Worm (Caenorhabditis elegans) whole organism, L2 larva: ENCODE results near the gene C54F6.15.

Experiments
- C34F6.9 ChIP-seq: fragments of 150-350 bp; optimal IDR thresholded peaks from 2 replicates; lab custom pipeline; 2014; ENCODE audit warnings: missing biosample characterization, missing genetic modification characterization
- R02D3.7 ChIP-seq: fragments of 150-350 bp; optimal IDR thresholded peaks from 2 replicates; lab custom pipeline; 2014; ENCODE audit warnings: missing biosample characterization, missing genetic modification characterization
- Y55F3AM.14 ChIP-seq: fragments of 200-800 bp; sonication (Bioruptor generic); optimal IDR thresholded peaks from 2 replicates; lab custom pipeline; 2018; ENCODE audit warnings: mild to moderate bottlenecking, missing genetic modification characterization, missing compliant biosample characterization
- ZK546.5 ChIP-seq: sonication (generic microtip); optimal IDR thresholded peaks from 2 replicates; lab custom pipeline; 2017; ENCODE audit warnings: missing biosample characterization, missing genetic modification characterization
- alr-1 ChIP-seq: fragments of 150-350 bp; optimal IDR thresholded peaks from 2 replicates; lab custom pipeline; 2014; ENCODE audit warnings: missing biosample characterization, missing genetic modification characterization
- ama-1 ChIP-seq: fragments of 150-350 bp; optimal IDR thresholded peaks from 2 replicates; lab custom pipeline; 2018; ENCODE audit warnings: inconsistent platforms
- blmp-1 ChIP-seq: sonication (generic microtip); optimal IDR thresholded peaks from 2 replicates; lab custom pipeline; 2017; ENCODE audit warnings: missing genetic modification characterization, mild to moderate bottlenecking, missing compliant biosample characterization, antibody characterized with exemption, moderate library complexity; ENCODE audit not compliant: insufficient read depth
- ceh-16 ChIP-seq: fragments of 150-350 bp; optimal IDR thresholded peaks from 2 replicates; lab custom pipeline; 2014; ENCODE audit warnings: missing biosample characterization, missing genetic modification characterization
- ceh-82 ChIP-seq: fragments of 150-350 bp; optimal IDR thresholded peaks from 2 replicates; lab custom pipeline; 2014; ENCODE audit warnings: missing biosample characterization, missing genetic modification characterization
- crh-2 ChIP-seq: sonication (generic microtip); optimal IDR thresholded peaks from 2 replicates; lab custom pipeline; 2017; ENCODE audit warnings: missing biosample characterization, missing genetic modification characterization
- dmd-4 ChIP-seq: sonication (generic microtip); optimal IDR thresholded peaks from 2 replicates; lab custom pipeline; 2017; ENCODE audit warnings: missing biosample characterization, missing genetic modification characterization
- egl-27 ChIP-seq: sonication (generic microtip); optimal IDR thresholded peaks from 3 replicates; lab custom pipeline; 2017; ENCODE audit warnings: missing biosample characterization, missing genetic modification reagents, missing genetic modification characterization
- elt-3 ChIP-seq: sonication (generic microtip); optimal IDR thresholded peaks from 2 replicates; lab custom pipeline; 2017; ENCODE audit warnings: missing biosample characterization, missing genetic modification characterization
- lin-11 ChIP-seq: fragments of 150-350 bp; sonication (generic microtip); optimal IDR thresholded peaks from 2 replicates; lab custom pipeline; 2014; ENCODE audit warnings: missing biosample characterization, missing genetic modification characterization, inconsistent platforms, mixed read lengths
- lin-13 ChIP-seq: fragments of 150-350 bp; optimal IDR thresholded peaks from 2 replicates; lab custom pipeline; 2014; ENCODE audit warnings: missing biosample characterization, missing genetic modification reagents, missing genetic modification characterization
- lin-39 ChIP-seq: fragments of 150-350 bp; optimal IDR thresholded peaks from 2 replicates; lab custom pipeline; 2014; ENCODE audit warnings: missing biosample characterization, missing genetic modification reagents, missing genetic modification characterization
- lsy-2 ChIP-seq, 2 experiments: fragments of 150-350 bp in 1 of 2; sonication (generic microtip) in 1 of 2; optimal IDR thresholded peaks; 2 replicates each; lab custom pipeline; 2014 to 2017; ENCODE audit warnings: missing biosample characterization in 2 of 2, missing genetic modification characterization in 2 of 2
- mab-5 ChIP-seq: fragments of 150-350 bp; optimal IDR thresholded peaks from 2 replicates; lab custom pipeline; 2014; ENCODE audit warnings: missing biosample characterization, missing genetic modification characterization
- mdl-1 ChIP-seq, 2 experiments: fragments of 150-350 bp in 1 of 2; sonication (generic microtip) in 1 of 2; optimal IDR thresholded peaks; 2 replicates each; lab custom pipeline; 2017; ENCODE audit warnings: missing biosample characterization in 2 of 2, missing genetic modification characterization in 2 of 2
- nhr-11 ChIP-seq: fragments of 150-350 bp; optimal IDR thresholded peaks from 2 replicates; lab custom pipeline; 2014; ENCODE audit warnings: missing biosample characterization, missing genetic modification characterization
- nhr-129 ChIP-seq: fragments of 150-350 bp; optimal IDR thresholded peaks from 2 replicates; lab custom pipeline; 2014; ENCODE audit warnings: missing biosample characterization, missing genetic modification characterization
- nhr-25 ChIP-seq: fragments of 150-350 bp; sonication (generic microtip); optimal IDR thresholded peaks from 3 replicates; lab custom pipeline; 2014; ENCODE audit warnings: missing biosample characterization, missing genetic modification characterization
- peb-1 ChIP-seq: fragments of 150-350 bp; optimal IDR thresholded peaks from 2 replicates; lab custom pipeline; 2014; ENCODE audit warnings: missing biosample characterization, missing genetic modification characterization
- sem-4 ChIP-seq: fragments of 150-350 bp; optimal IDR thresholded peaks from 2 replicates; lab custom pipeline; 2014; ENCODE audit warnings: missing biosample characterization, missing genetic modification reagents, missing genetic modification characterization
- skn-1 ChIP-seq: sonication (generic microtip); optimal IDR thresholded peaks from 2 replicates; lab custom pipeline; 2017; ENCODE audit warnings: missing biosample characterization, missing genetic modification characterization
- sma-3 ChIP-seq: sonication (generic microtip); optimal IDR thresholded peaks from 2 replicates; lab custom pipeline; 2016; ENCODE audit warnings: missing genetic modification reagents, missing genetic modification characterization, missing compliant biosample characterization
- sma-9 ChIP-seq, 2 experiments: fragments of 150-350 bp in 1 of 2; sonication (generic microtip) in 1 of 2; optimal IDR thresholded peaks; 2 replicates each; lab custom pipeline; 2014 to 2016; ENCODE audit warnings: missing genetic modification characterization in 2 of 2, mild to moderate bottlenecking in 1 of 2, missing biosample characterization in 1 of 2, missing compliant biosample characterization in 1 of 2, missing genetic modification reagents in 1 of 2, moderate library complexity in 1 of 2
- snpc-4 ChIP-seq: fragments of 150-350 bp; optimal IDR thresholded peaks from 2 replicates; lab custom pipeline; 2014; ENCODE audit warnings: missing biosample characterization, missing genetic modification characterization
- unc-39 ChIP-seq: fragments of 150-350 bp; optimal IDR thresholded peaks from 2 replicates; lab custom pipeline; 2014; ENCODE audit warnings: missing biosample characterization, missing genetic modification characterization
- unc-55 ChIP-seq: fragments of 150-350 bp; sonication (generic microtip); optimal IDR thresholded peaks from 3 replicates; lab custom pipeline; 2014; ENCODE audit warnings: missing biosample characterization, missing genetic modification reagents, missing genetic modification characterization
- unc-62 ChIP-seq: fragments of 150-350 bp; optimal IDR thresholded peaks from 2 replicates; lab custom pipeline; 2014; ENCODE audit warnings: missing biosample characterization, missing genetic modification reagents, missing genetic modification characterization
- ztf-1 ChIP-seq: fragments of 200-800 bp; sonication (Bioruptor generic); conservative IDR thresholded peaks from 2 replicates; pipeline ENCODE4 v1.3.6; 2022; ENCODE audit warnings: missing genetic modification characterization, missing compliant biosample characterization

Gene C54F6.15

ce11 chrV:7555875-7556274 is 33.7 kb upstream of the C54F6.15 start:
- TF ChIP-seq crh-2 (tag; lab: Kevin White, UChicago) (no peak), unc-62 (GFP tag; lab: Kevin White, UChicago) (no peak), R02D3.7 (tag; lab: Kevin White, UChicago) (no peak), nhr-11 (tag; lab: Kevin White, UChicago) (no peak), ama-1 (lab: Kevin White, UChicago) (no peak), lin-11 (tag; lab: Kevin White, UChicago) (no peak), unc-55 (GFP tag; lab: Kevin White, UChicago) (no peak), unc-39 (tag; lab: Kevin White, UChicago) (no peak), ceh-82 (tag; lab: Kevin White, UChicago) (no peak), lin-39 (tag; lab: Kevin White, UChicago) (no peak), elt-3 (no peak), sma-9 (GFP tag; optimal IDR thresholded peaks at IDR 0.05; lab: Kevin White, UChicago) (no peak), sma-9 (tag; optimal IDR thresholded peaks at IDR 0.05; lab: Kevin White, UChicago) (no peak), C34F6.9 (tag; lab: Kevin White, UChicago) (no peak), ceh-16 (no peak), blmp-1 (no peak), lsy-2 (tag; optimal IDR thresholded peaks at IDR 0.05; lab: Kevin White, UChicago) (no peak)

ce11 chrV:7553873-7554362 is 31.7 kb upstream of the C54F6.15 start, which contains the start of gene ttr-10:
TSS of gene ttr-10 (minus strand) at chrV:7553923.
- TF ChIP-seq mdl-1 (tag; optimal IDR thresholded peaks at IDR 0.05; lab: Kevin White, UChicago) (no peak), elt-3 (no peak), nhr-25 (no peak), lin-13 (no peak), ztf-1 (GFP tag; lab: Robert Waterston, UW) (no peak), snpc-4 (tag; lab: Kevin White, UChicago) (no peak), skn-1 (tag; lab: Kevin White, UChicago) (no peak), Y55F3AM.14 (GFP tag; lab: Kevin White, UChicago) (no peak), ama-1 (lab: Kevin White, UChicago) (no peak), sma-3 (no peak), lin-39 (tag; lab: Kevin White, UChicago) (no peak), C34F6.9 (tag; lab: Kevin White, UChicago) (no peak), egl-27 (tag; lab: Kevin White, UChicago) (no peak), nhr-11 (tag; lab: Kevin White, UChicago) (no peak)

- TF ChIP-seq sem-4 (tag; lab: Kevin White, UChicago), result no peak
- no peak for TF ChIP-seq ceh-82 (tag; lab: Kevin White, UChicago)
- TF ChIP-seq alr-1 (tag; lab: Kevin White, UChicago), result no peak
- no peak for TF ChIP-seq unc-55 (GFP tag; lab: Kevin White, UChicago)
- TF ChIP-seq sma-3, result no peak
- TF ChIP-seq ztf-1 (GFP tag; lab: Robert Waterston, UW), result no peak
- TF ChIP-seq nhr-129 (tag; lab: Kevin White, UChicago), result no peak
- TF ChIP-seq Y55F3AM.14 (GFP tag; lab: Kevin White, UChicago), result no peak
Measured at ce11 chrV:7551821-7552220, 29.6 kb upstream of the C54F6.15 start, which contains the start of gene F19F10.3. TSS of gene F19F10.3 (plus strand) at chrV:7552121.

- TF ChIP-seq sma-9 (GFP tag; optimal IDR thresholded peaks at IDR 0.05; lab: Kevin White, UChicago) (peak; percentile 52), sma-9 (tag; optimal IDR thresholded peaks at IDR 0.05; lab: Kevin White, UChicago) (no peak), peb-1 (tag; lab: Kevin White, UChicago) (no peak)
Measured at ce11 chrV:7548017-7548416, 25.8 kb upstream of the C54F6.15 start.

- TF ChIP-seq sem-4 (tag; lab: Kevin White, UChicago), result no peak
Measured at ce11 chrV:7547479-7547878, 25.3 kb upstream of the C54F6.15 start, which contains the start of gene ftn-1. TSS of gene ftn-1 (minus strand) at chrV:7547579.

- TF ChIP-seq ZK546.5 (tag; lab: Kevin White, UChicago), result no peak
- no peak for TF ChIP-seq mab-5 (tag; lab: Kevin White, UChicago)
- no peak for TF ChIP-seq dmd-4 (tag; lab: Kevin White, UChicago)
- TF ChIP-seq ceh-16, result no peak
- no peak for TF ChIP-seq lsy-2 (tag; optimal IDR thresholded peaks at IDR 0.05; lab: Kevin White, UChicago)
- no peak for TF ChIP-seq lin-39 (tag; lab: Kevin White, UChicago)
- no peak for TF ChIP-seq crh-2 (tag; lab: Kevin White, UChicago)
- no peak for TF ChIP-seq mdl-1 (tag; optimal IDR thresholded peaks at IDR 0.05; lab: Kevin White, UChicago)
- no peak for TF ChIP-seq skn-1 (tag; lab: Kevin White, UChicago)
- TF ChIP-seq lin-13, result no peak
Measured at ce11 chrV:7545187-7545586, 23.0 kb upstream of the C54F6.15 start, which contains the start of the genes C54F6.19 and nhx-3. TSS of gene C54F6.19 (plus strand) at chrV:7545487. TSS of gene nhx-3 (minus strand) at chrV:7545523.
